Fruit fly (Drosophila melanogaster) whole organism, embryonic: Measurements from ENCODE around the gene CG8568.

Source experiments
- CG10274 ChIP-seq: fragments of 200-800 bp; sonication (Bioruptor generic); optimal IDR thresholded peaks from 3 replicates; lab custom pipeline; 2017; ENCODE audit warnings: missing biosample characterization, mild to moderate bottlenecking, missing genetic modification characterization
- CG10321 ChIP-seq: fragments of 200-800 bp; sonication (Bioruptor generic); IDR thresholded peaks from 2 replicates; pipeline ENCODE4 v1.3.6; 2022; ENCODE audit warnings: missing biosample characterization, missing genetic modification characterization
- CG13424 ChIP-seq: fragments of 200-800 bp; sonication (Bioruptor generic); optimal IDR thresholded peaks from 2 replicates; lab custom pipeline; 2019; ENCODE audit warnings: missing biosample characterization, mild to moderate bottlenecking, missing genetic modification characterization, moderate library complexity
- CG13775 ChIP-seq: fragments of 200-800 bp; sonication (Bioruptor generic); optimal IDR thresholded peaks from 3 replicates; lab custom pipeline; 2017; ENCODE audit warnings: missing biosample characterization, mild to moderate bottlenecking, missing genetic modification characterization
- CG14667 ChIP-seq: fragments of 200-800 bp; sonication (Bioruptor generic); IDR thresholded peaks from 2 replicates; pipeline ENCODE4 v1.3.6; 2022; ENCODE audit warnings: missing biosample characterization, missing genetic modification characterization
- CG14965 ChIP-seq: fragments of 200-800 bp; sonication (Bioruptor generic); optimal IDR thresholded peaks from 2 replicates; lab custom pipeline; 2016; ENCODE audit warnings: missing biosample characterization, missing genetic modification characterization, borderline replicate concordance
- CG17328 ChIP-seq: fragments of 200-800 bp; sonication (Bioruptor generic); IDR thresholded peaks from 2 replicates; pipeline ENCODE4 v1.3.6; 2022; ENCODE audit warnings: missing biosample characterization, missing genetic modification characterization
- CG17612 ChIP-seq: fragments of 200-800 bp; sonication (Bioruptor generic); IDR thresholded peaks from 2 replicates; pipeline ENCODE4 v1.3.6; 2022; ENCODE audit warnings: missing biosample characterization, missing genetic modification characterization
- CG1792 ChIP-seq: fragments of 200-800 bp; sonication (Bioruptor generic); optimal IDR thresholded peaks from 2 replicates; lab custom pipeline; 2016; ENCODE audit warnings: missing biosample characterization, missing genetic modification characterization
- CG2116 ChIP-seq: fragments of 200-800 bp; sonication (Bioruptor generic); optimal IDR thresholded peaks from 3 replicates; lab custom pipeline; 2018; ENCODE audit warnings: missing biosample characterization, mild to moderate bottlenecking, missing genetic modification characterization
- CG31224 ChIP-seq: fragments of 200-800 bp; sonication (Bioruptor generic); IDR thresholded peaks from 2 replicates; pipeline ENCODE4 v1.3.6; 2022; ENCODE audit warnings: missing biosample characterization, missing genetic modification characterization
- CG34376 ChIP-seq: fragments of 200-800 bp; sonication (Bioruptor generic); optimal IDR thresholded peaks from 2 replicates; lab custom pipeline; 2018; ENCODE audit warnings: missing biosample characterization, mild to moderate bottlenecking, missing genetic modification characterization
- CG4282 ChIP-seq: fragments of 200-800 bp; sonication (Bioruptor generic); optimal IDR thresholded peaks from 2 replicates; lab custom pipeline; 2016; ENCODE audit warnings: missing biosample characterization, missing genetic modification characterization
- CG8765 ChIP-seq: fragments of 200-800 bp; sonication (Bioruptor generic); IDR thresholded peaks from 2 replicates; pipeline ENCODE4 v1.3.6; 2022; ENCODE audit warnings: missing biosample characterization, missing genetic modification characterization
- CG9876 ChIP-seq: fragments of 200-800 bp; sonication (Bioruptor generic); optimal IDR thresholded peaks from 2 replicates; lab custom pipeline; 2016; ENCODE audit warnings: missing biosample characterization, missing genetic modification characterization
- Dbx ChIP-seq: fragments of 200-800 bp; sonication (Bioruptor generic); IDR thresholded peaks from 3 replicates; pipeline ENCODE4 v1.3.6; 2022; ENCODE audit warnings: missing biosample characterization, missing genetic modification characterization
- Deaf1 ChIP-seq: fragments of 200-800 bp; optimal IDR thresholded peaks from 3 replicates; lab custom pipeline; 2019; ENCODE audit warnings: missing biosample characterization, mild to moderate bottlenecking, missing genetic modification characterization, moderate library complexity
- E2f2 ChIP-seq: fragments of 200-800 bp; sonication (Bioruptor generic); IDR thresholded peaks from 2 replicates; pipeline ENCODE4 v1.3.6; 2022; ENCODE audit warnings: missing biosample characterization, missing genetic modification characterization
- Fer3 ChIP-seq: fragments of 200-800 bp; sonication (Bioruptor generic); optimal IDR thresholded peaks from 2 replicates; lab custom pipeline; 2018; ENCODE audit warnings: missing biosample characterization, mild to moderate bottlenecking, missing genetic modification characterization, moderate library complexity
- Kr ChIP-seq: fragments of 200-800 bp; sonication (Bioruptor generic); optimal IDR thresholded peaks from 2 replicates; lab custom pipeline; 2017; ENCODE audit warnings: missing biosample characterization, mild to moderate bottlenecking, missing genetic modification characterization
- Lhr ChIP-seq: fragments of 200-800 bp; sonication (Bioruptor generic); optimal IDR thresholded peaks from 3 replicates; lab custom pipeline; 2017; ENCODE audit warnings: mild to moderate bottlenecking, missing biosample characterization, missing genetic modification reagents, missing genetic modification characterization
- MESR4 ChIP-seq: fragments of 200-800 bp; sonication (Bioruptor generic); optimal IDR thresholded peaks from 2 replicates; lab custom pipeline; 2018; ENCODE audit warnings: missing biosample characterization, mild to moderate bottlenecking, missing genetic modification characterization, moderate library complexity
- Nf-YC ChIP-seq: fragments of 200-800 bp; optimal IDR thresholded peaks from 3 replicates; lab custom pipeline; 2019; ENCODE audit warnings: missing biosample characterization, mild to moderate bottlenecking, missing genetic modification characterization, moderate library complexity
- Ssrp ChIP-seq: fragments of 200-800 bp; sonication (Bioruptor generic); optimal IDR thresholded peaks from 2 replicates; lab custom pipeline; 2018; ENCODE audit warnings: missing biosample characterization, mild to moderate bottlenecking, missing genetic modification characterization, moderate library complexity
- Vsx1 ChIP-seq: fragments of 200-800 bp; sonication (Bioruptor generic); optimal IDR thresholded peaks from 2 replicates; lab custom pipeline; 2017; ENCODE audit warnings: missing biosample characterization, mild to moderate bottlenecking, missing genetic modification characterization, missing genetic modification reagents
- al ChIP-seq: fragments of 200-800 bp; sonication (Bioruptor generic); IDR thresholded peaks from 2 replicates; pipeline ENCODE4 v1.3.6; 2022; ENCODE audit warnings: missing biosample characterization, missing genetic modification characterization
- ap ChIP-seq: fragments of 200-800 bp; sonication (Bioruptor generic); IDR thresholded peaks from 2 replicates; pipeline ENCODE4 v1.3.6; 2022; ENCODE audit warnings: missing biosample characterization, missing genetic modification characterization
- bcd ChIP-seq: fragments of 200-800 bp; sonication (Bioruptor generic); optimal IDR thresholded peaks from 2 replicates; lab custom pipeline; 2017; ENCODE audit warnings: missing biosample characterization, mild to moderate bottlenecking, missing genetic modification characterization
- cato ChIP-seq: fragments of 200-800 bp; sonication (Bioruptor generic); optimal IDR thresholded peaks from 2 replicates; lab custom pipeline; 2016; ENCODE audit warnings: missing biosample characterization, missing genetic modification characterization, borderline replicate concordance
- caup ChIP-seq: fragments of 200-800 bp; sonication (Bioruptor generic); optimal IDR thresholded peaks from 3 replicates; lab custom pipeline; 2017; ENCODE audit warnings: missing biosample characterization, mild to moderate bottlenecking, missing genetic modification characterization, moderate library complexity; ENCODE audit not compliant: severe bottlenecking
- dati ChIP-seq: fragments of 200-800 bp; sonication (Bioruptor generic); IDR thresholded peaks from 2 replicates; pipeline ENCODE4 v1.3.6; 2022; ENCODE audit warnings: missing biosample characterization, missing genetic modification characterization
- ems ChIP-seq: fragments of 200-800 bp; sonication (Bioruptor generic); optimal IDR thresholded peaks from 3 replicates; lab custom pipeline; 2016; ENCODE audit warnings: missing biosample characterization, missing genetic modification characterization
- en ChIP-seq: fragments of 200-800 bp; sonication (Bioruptor generic); optimal IDR thresholded peaks from 2 replicates; lab custom pipeline; 2016; ENCODE audit warnings: missing biosample characterization, missing genetic modification characterization
- fd96Cb ChIP-seq: fragments of 200-800 bp; sonication (Bioruptor generic); optimal IDR thresholded peaks from 2 replicates; lab custom pipeline; 2018; ENCODE audit warnings: missing biosample characterization, mild to moderate bottlenecking, missing genetic modification characterization, moderate library complexity
- hkb ChIP-seq, 2 experiments: fragments of 200-800 bp in 1 of 2; fragments of >200 bp in 1 of 2; sonication (Bioruptor generic) in 1 of 2; IDR thresholded peaks in 1 of 2; optimal IDR thresholded peaks in 1 of 2; 2 replicates each; pipeline versions ENCODE4 v1.3.6 to Lab custom; 2017 to 2022; ENCODE audit warnings: missing biosample characterization in 1 of 2, missing genetic modification characterization in 1 of 2
- ken ChIP-seq: fragments of 200-800 bp; sonication (Bioruptor generic); IDR thresholded peaks from 3 replicates; pipeline ENCODE4 v1.3.6; 2022; ENCODE audit warnings: missing biosample characterization, missing genetic modification characterization
- mld ChIP-seq: fragments of 200-800 bp; sonication (Bioruptor generic); IDR thresholded peaks from 3 replicates; pipeline ENCODE4 v1.3.6; 2022; ENCODE audit warnings: missing biosample characterization, missing genetic modification characterization; ENCODE audit not compliant: partially characterized antibody
- nau ChIP-seq: fragments of 200-800 bp; sonication (Bioruptor generic); optimal IDR thresholded peaks from 3 replicates; lab custom pipeline; 2017; ENCODE audit warnings: missing biosample characterization, mild to moderate bottlenecking, missing genetic modification characterization, missing genetic modification reagents
- odd ChIP-seq: fragments of 200-800 bp; sonication (Bioruptor generic); optimal IDR thresholded peaks from 2 replicates; lab custom pipeline; 2017; ENCODE audit warnings: missing biosample characterization, mild to moderate bottlenecking, missing genetic modification characterization
- pan ChIP-seq, 4 experiments: fragments of >200 bp in 3 of 4; fragments of 200-800 bp in 1 of 4; sonication (Bioruptor generic) in 1 of 4; optimal IDR thresholded peaks in 3 of 4; IDR thresholded peaks in 1 of 4; 2 replicates each; pipeline versions ENCODE4 v1.3.6 to Lab custom; 2017 to 2022; ENCODE audit warnings: missing biosample characterization in 2 of 4, missing genetic modification characterization in 2 of 4, mixed read lengths in 1 of 4
- pum ChIP-seq: fragments of 200-800 bp; sonication (Bioruptor generic); optimal IDR thresholded peaks from 2 replicates; lab custom pipeline; 2016; ENCODE audit warnings: missing biosample characterization, missing genetic modification characterization
- row ChIP-seq: fragments of 200-800 bp; sonication (Bioruptor generic); IDR thresholded peaks from 3 replicates; pipeline ENCODE4 v1.3.6; 2022; ENCODE audit warnings: missing biosample characterization, missing genetic modification characterization
- sd ChIP-seq: fragments of 200-800 bp; sonication (Bioruptor generic); optimal IDR thresholded peaks from 3 replicates; lab custom pipeline; 2018; ENCODE audit warnings: missing biosample characterization, mild to moderate bottlenecking, missing genetic modification characterization, moderate library complexity
- sqz ChIP-seq: fragments of 200-800 bp; sonication (Bioruptor generic); optimal IDR thresholded peaks from 3 replicates; lab custom pipeline; 2018; ENCODE audit warnings: missing biosample characterization, mild to moderate bottlenecking, missing genetic modification characterization
- tgo ChIP-seq: fragments of 200-800 bp; sonication (Bioruptor generic); IDR thresholded peaks from 3 replicates; pipeline ENCODE4 v1.3.6; 2022; ENCODE audit warnings: missing biosample characterization, missing genetic modification characterization
- twi ChIP-seq: fragments of 200-800 bp; optimal IDR thresholded peaks from 2 replicates; lab custom pipeline; 2019; ENCODE audit warnings: missing biosample characterization, mild to moderate bottlenecking, missing genetic modification characterization, moderate library complexity
- vnd ChIP-seq: fragments of 200-800 bp; sonication (Bioruptor generic); IDR thresholded peaks from 3 replicates; pipeline ENCODE4 v1.3.6; 2022; ENCODE audit warnings: missing biosample characterization, missing genetic modification characterization; ENCODE audit not compliant: partially characterized antibody
- z ChIP-seq: fragments of 200-800 bp; sonication (Bioruptor generic); IDR thresholded peaks from 3 replicates; pipeline ENCODE4 v1.3.6; 2022; ENCODE audit warnings: missing biosample characterization, missing genetic modification characterization
- zen ChIP-seq: fragments of 200-800 bp; sonication (Bioruptor generic); optimal IDR thresholded peaks from 3 replicates; lab custom pipeline; 2018; ENCODE audit warnings: missing biosample characterization, mild to moderate bottlenecking, missing genetic modification characterization, moderate library complexity
- zfh1 ChIP-seq: fragments of 200-800 bp; sonication (Bioruptor generic); IDR thresholded peaks from 3 replicates; pipeline ENCODE4 v1.3.6; 2022; ENCODE audit warnings: missing biosample characterization, missing genetic modification characterization

CG8568 gene

DNA sequence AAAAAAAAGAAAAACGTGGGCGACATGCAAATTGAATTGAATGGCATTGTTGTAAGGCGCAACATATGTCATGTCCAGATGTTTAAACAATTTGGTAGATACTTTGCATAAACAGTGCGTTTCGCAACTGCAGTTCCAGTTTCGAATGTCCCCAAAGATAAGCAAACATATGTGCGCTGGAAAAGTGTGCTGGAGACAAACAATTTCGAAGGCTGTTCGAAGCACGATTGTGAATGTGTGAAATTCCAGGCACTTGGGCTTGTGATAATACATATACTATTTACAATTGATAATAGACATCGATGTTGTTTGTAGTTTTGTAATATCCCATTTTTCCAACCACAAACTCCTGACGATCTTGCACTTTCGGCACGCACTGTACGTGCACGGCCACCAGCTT, 30.5 kb upstream of the CG8568 start (continued):
- TF ChIP-seq en: no peak
- peak; percentile 69 for TF ChIP-seq twi (tag; lab: Kevin White, UChicago)
- no peak for TF ChIP-seq bcd (GFP tag; lab: Kevin White, UChicago)
- no peak for TF ChIP-seq CG9876
- no peak for TF ChIP-seq CG13775
- no peak for TF ChIP-seq odd (GFP tag; lab: Kevin White, UChicago)
- no peak for TF ChIP-seq Dbx (GFP tag; lab: Robert Waterston, UW)
- TF ChIP-seq MESR4 (GFP tag; lab: Kevin White, UChicago): no peak
- no peak for TF ChIP-seq CG34376
- no peak for TF ChIP-seq cato (GFP tag; lab: Kevin White, UChicago)
- TF ChIP-seq Ssrp (tag; lab: Kevin White, UChicago): no peak
- TF ChIP-seq ap (GFP tag; lab: Robert Waterston, UW): no peak
- 0 out of 3 replicates have a peak, but pooled peaks have one; percentile 39 for TF ChIP-seq ken (GFP tag; lab: Robert Waterston, UW)
- TF ChIP-seq sd (tag; lab: Kevin White, UChicago): peak; percentile 38
- no peak for TF ChIP-seq z (GFP tag; lab: Robert Waterston, UW)
- peak; percentile 49; the same call in 1 of the 3 replicates for TF ChIP-seq zfh1 (GFP tag; lab: Robert Waterston, UW)
- no peak; the same call in 2 of the 3 replicates for TF ChIP-seq tgo (GFP tag; lab: Robert Waterston, UW)
- no peak for TF ChIP-seq vnd (GFP tag; lab: Robert Waterston, UW)
- no peak for TF ChIP-seq Lhr (GFP tag; lab: Kevin White, UChicago)
- no peak for TF ChIP-seq zen
- TF ChIP-seq nau (GFP tag; lab: Kevin White, UChicago): peak; percentile 7
- TF ChIP-seq CG10274 (GFP tag; lab: Kevin White, UChicago): no peak
- 0 out of 2 replicates have a peak, but pooled peaks have one; percentile 7 for TF ChIP-seq CG31224 (GFP tag; lab: Robert Waterston, UW)
- no peak for TF ChIP-seq CG2116 (GFP tag; lab: Kevin White, UChicago)
- peak; percentile 24 for TF ChIP-seq sqz (GFP tag; lab: Kevin White, UChicago)
- no peak for TF ChIP-seq al (GFP tag; lab: Robert Waterston, UW)
- TF ChIP-seq Kr (GFP tag; lab: Kevin White, UChicago): no peak
- no peak for TF ChIP-seq ems (GFP tag; lab: Kevin White, UChicago)
- peak; percentile 51 for TF ChIP-seq row (GFP tag; lab: Robert Waterston, UW)
- no peak for TF ChIP-seq CG17328
- no peak for TF ChIP-seq hkb (optimal IDR thresholded peaks at IDR 0.05; lab: Kevin White, UChicago)
- peak; percentile 52 for TF ChIP-seq hkb (GFP tag; IDR thresholded peaks at IDR 0.05; lab: Robert Waterston, UW)
- TF ChIP-seq CG14667 (GFP tag; lab: Robert Waterston, UW): no peak
- no peak for TF ChIP-seq CG4282 (GFP tag; lab: Kevin White, UChicago)
- no peak for TF ChIP-seq fd96Cb (tag; lab: Kevin White, UChicago)
- no peak for TF ChIP-seq CG14965 (GFP tag; lab: Kevin White, UChicago)
- TF ChIP-seq dati (GFP tag; lab: Robert Waterston, UW): no peak
- no peak for TF ChIP-seq CG8765 (GFP tag; lab: Robert Waterston, UW)
- no peak for TF ChIP-seq CG1792 (GFP tag; lab: Kevin White, UChicago)
- TF ChIP-seq Nf-YC (tag; lab: Kevin White, UChicago): peak; percentile 5
- TF ChIP-seq Vsx1 (GFP tag; lab: Kevin White, UChicago): peak; percentile 4
- TF ChIP-seq CG10321: no peak
- TF ChIP-seq mld (GFP tag; lab: Robert Waterston, UW): no peak
- TF ChIP-seq E2f2 (GFP tag; lab: Robert Waterston, UW): peak; percentile 21; the same call in 1 of the 2 replicates
- TF ChIP-seq pan (optimal IDR thresholded peaks at IDR 0.05; lab: Kevin White, UChicago): no peak
- TF ChIP-seq pan (GFP tag; optimal IDR thresholded peaks at IDR 0.05 in 1 of 2, IDR thresholded peaks at IDR 0.05 in 1 of 2): peak in 1 of 2 experiments; percentile 41
- TF ChIP-seq Deaf1 (tag; lab: Kevin White, UChicago): no peak
- TF ChIP-seq Fer3 (tag; lab: Kevin White, UChicago): peak; percentile 0
- peak; percentile 43 for TF ChIP-seq CG13424 (tag; lab: Kevin White, UChicago)
- TF ChIP-seq caup (GFP tag; lab: Kevin White, UChicago): no peak
- no peak for TF ChIP-seq CG17612 (GFP tag; lab: Robert Waterston, UW)
- no peak for TF ChIP-seq pum (GFP tag; lab: Kevin White, UChicago)
